Fruit fly (Drosophila melanogaster) whole organism, wandering third instar larva: ENCODE results near the gene CG5326.

Experiments used
- Abd-B ChIP-seq: fragments of >200 bp; optimal IDR thresholded peaks from 2 replicates; lab custom pipeline; 2017; ENCODE audit warnings: missing biosample characterization, missing genetic modification characterization
- CG32264 ChIP-seq: fragments of 200-800 bp; sonication (Bioruptor generic); optimal IDR thresholded peaks from 2 replicates; lab custom pipeline; 2016; ENCODE audit warnings: missing biosample characterization, missing genetic modification characterization
- CrebA ChIP-seq: fragments of 200-800 bp; sonication (Bioruptor generic); optimal IDR thresholded peaks from 2 replicates; lab custom pipeline; 2016; ENCODE audit warnings: missing biosample characterization, mild to moderate bottlenecking, missing genetic modification characterization, borderline replicate concordance
- Dfd ChIP-seq: fragments of >200 bp; optimal IDR thresholded peaks from 2 replicates; lab custom pipeline; 2017; ENCODE audit warnings: missing biosample characterization, missing genetic modification characterization
- Dif ChIP-seq: fragments of 200-275, 200-300 bp; sonication (Bioruptor generic); optimal IDR thresholded peaks from 2 replicates; lab custom pipeline; 2018; ENCODE audit warnings: missing biosample characterization, missing genetic modification characterization; ENCODE audit not compliant: partially characterized antibody
- GATAd ChIP-seq: sonication (Bioruptor generic); optimal IDR thresholded peaks from 2 replicates; lab custom pipeline; 2016; ENCODE audit warnings: missing biosample characterization, missing genetic modification characterization
- HLH106 ChIP-seq: fragments of 200-800 bp; optimal IDR thresholded peaks from 3 replicates; lab custom pipeline; 2019; ENCODE audit warnings: missing biosample characterization, mild to moderate bottlenecking, missing genetic modification characterization, moderate library complexity
- Hnf4 ChIP-seq: fragments of 200-800 bp; sonication (Bioruptor generic); optimal IDR thresholded peaks from 2 replicates; lab custom pipeline; 2016; ENCODE audit warnings: missing biosample characterization, mild to moderate bottlenecking, missing genetic modification characterization
- Hr78 ChIP-seq: fragments of >200 bp; optimal IDR thresholded peaks from 2 replicates; lab custom pipeline; 2017; ENCODE audit warnings: missing biosample characterization, missing genetic modification characterization
- Hr83 ChIP-seq: fragments of 200-300 bp; sonication (Bioruptor generic); optimal IDR thresholded peaks from 2 replicates; lab custom pipeline; 2016; ENCODE audit warnings: missing biosample characterization, mild to moderate bottlenecking, missing genetic modification characterization, moderate library complexity; ENCODE audit not compliant: poor library complexity, severe bottlenecking
- Jra ChIP-seq: sonication (Bioruptor generic); optimal IDR thresholded peaks from 2 replicates; lab custom pipeline; 2016; ENCODE audit warnings: missing biosample characterization, missing genetic modification characterization
- Mio ChIP-seq: sonication (Bioruptor generic); optimal IDR thresholded peaks from 2 replicates; lab custom pipeline; 2016; ENCODE audit warnings: missing biosample characterization, missing genetic modification characterization
- N ChIP-seq: fragments of >200 bp; optimal IDR thresholded peaks from 2 replicates; lab custom pipeline; 2018; ENCODE audit warnings: missing biosample characterization, missing external identifiers, missing genetic modification characterization
- OdsH ChIP-seq: fragments of 200-800 bp; sonication (Bioruptor generic); optimal IDR thresholded peaks from 2 replicates; lab custom pipeline; 2016; ENCODE audit warnings: missing biosample characterization, mild to moderate bottlenecking, missing genetic modification characterization
- Rel ChIP-seq, 2 experiments: fragments of 200-800 bp; sonication (Bioruptor generic) in 1 of 2; optimal IDR thresholded peaks; 2 replicates in 1 of 2; 3 replicates in 1 of 2; lab custom pipeline; 2016 to 2019; ENCODE audit warnings: mild to moderate bottlenecking in 2 of 2, missing biosample characterization in 2 of 2, missing genetic modification characterization in 2 of 2, moderate library complexity in 1 of 2
- Sp1 ChIP-seq: fragments of 200-800 bp; sonication (Bioruptor generic); optimal IDR thresholded peaks from 3 replicates; lab custom pipeline; 2019; ENCODE audit warnings: missing biosample characterization, mild to moderate bottlenecking, missing genetic modification characterization, moderate library complexity
- Vsx2 ChIP-seq: fragments of 200-300, 225-300 bp; sonication (Bioruptor generic); optimal IDR thresholded peaks from 2 replicates; lab custom pipeline; 2018; ENCODE audit warnings: missing biosample characterization, missing genetic modification characterization; ENCODE audit not compliant: partially characterized antibody
- br ChIP-seq: fragments of 200-800 bp; sonication (Bioruptor generic); optimal IDR thresholded peaks from 2 replicates; lab custom pipeline; 2016; ENCODE audit warnings: missing biosample characterization, missing genetic modification characterization
- brk ChIP-seq: fragments of 200-800 bp; sonication (Bioruptor generic); optimal IDR thresholded peaks from 2 replicates; lab custom pipeline; 2016; ENCODE audit warnings: missing biosample characterization, mild to moderate bottlenecking, missing genetic modification characterization
- dl ChIP-seq, 2 experiments: fragments of 175-275, 200-275 bp in 1 of 2; fragments of 200-275 bp in 1 of 2; sonication (Bioruptor generic); optimal IDR thresholded peaks; lab custom pipeline; 2018; ENCODE audit warnings: mild to moderate bottlenecking in 2 of 2, missing biosample characterization in 2 of 2, missing genetic modification characterization in 2 of 2, moderate library complexity in 2 of 2; ENCODE audit not compliant: partially characterized antibody in 2 of 2, insufficient read depth in 1 of 2
- dmrt93B ChIP-seq: fragments of 200-800 bp; sonication (Bioruptor generic); optimal IDR thresholded peaks from 2 replicates; lab custom pipeline; 2018; ENCODE audit warnings: missing biosample characterization, mild to moderate bottlenecking, missing genetic modification characterization
- ey ChIP-seq: fragments of 200-800 bp; sonication (Bioruptor generic); optimal IDR thresholded peaks from 2 replicates; lab custom pipeline; 2016; ENCODE audit warnings: missing biosample characterization, missing genetic modification characterization
- foxo ChIP-seq, 2 experiments: fragments of 200-800 bp; sonication (Bioruptor generic); optimal IDR thresholded peaks; 2 replicates in 1 of 2; 3 replicates in 1 of 2; lab custom pipeline; 2016 to 2017; ENCODE audit warnings: missing biosample characterization in 2 of 2, missing genetic modification characterization in 2 of 2
- fru ChIP-seq: fragments of 200-800 bp; sonication (Bioruptor generic); optimal IDR thresholded peaks from 3 replicates; lab custom pipeline; 2016; ENCODE audit warnings: missing biosample characterization, mild to moderate bottlenecking, missing genetic modification characterization
- h ChIP-seq: fragments of 200-800 bp; sonication (Bioruptor generic); optimal IDR thresholded peaks from 3 replicates; lab custom pipeline; 2016; ENCODE audit warnings: missing biosample characterization, mild to moderate bottlenecking, missing genetic modification characterization
- jim ChIP-seq: fragments of 175-275, 200-325 bp; sonication (Bioruptor generic); optimal IDR thresholded peaks from 2 replicates; lab custom pipeline; 2016; ENCODE audit warnings: missing biosample characterization, mild to moderate bottlenecking, missing genetic modification characterization
- lola ChIP-seq: fragments of >200 bp; optimal IDR thresholded peaks from 2 replicates; lab custom pipeline; 2017; ENCODE audit warnings: missing biosample characterization, missing genetic modification characterization
- pan ChIP-seq: fragments of >200 bp; optimal IDR thresholded peaks from 2 replicates; lab custom pipeline; 2017
- sage ChIP-seq: fragments of 200-800 bp; sonication (Bioruptor generic); optimal IDR thresholded peaks from 2 replicates; lab custom pipeline; 2016; ENCODE audit warnings: missing biosample characterization, mild to moderate bottlenecking, missing genetic modification characterization
- sv ChIP-seq: fragments of 200-800 bp; sonication (Bioruptor generic); optimal IDR thresholded peaks from 3 replicates; lab custom pipeline; 2016; ENCODE audit warnings: missing biosample characterization, missing genetic modification characterization
- tai ChIP-seq: sonication (Bioruptor generic); optimal IDR thresholded peaks from 2 replicates; lab custom pipeline; 2016; ENCODE audit warnings: missing biosample characterization, missing genetic modification characterization
- usp ChIP-seq: fragments of >200 bp; optimal IDR thresholded peaks from 2 replicates; lab custom pipeline; 2017; ENCODE audit warnings: missing biosample characterization, missing genetic modification characterization

Gene CG5326

DNA sequence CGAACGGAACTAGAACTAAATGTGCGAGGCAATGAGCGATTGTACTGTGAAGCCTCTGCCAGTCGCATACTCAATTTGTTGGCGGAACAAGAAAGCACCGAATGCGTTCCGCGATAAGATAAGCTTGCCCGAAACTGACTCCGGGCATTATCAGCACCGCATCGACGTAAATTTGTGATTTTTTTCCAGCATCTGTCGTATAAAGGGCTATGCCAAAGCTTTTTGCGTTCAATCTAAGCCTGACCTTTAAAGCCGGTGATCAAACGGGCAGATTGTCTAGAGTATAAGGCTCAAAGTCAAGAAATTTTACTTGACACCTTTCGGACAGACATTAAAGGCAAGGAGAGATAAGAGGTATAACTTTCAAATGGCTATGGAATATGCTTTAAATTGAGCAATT is 6.3 kb upstream of the CG5326 start:
- TF ChIP-seq Rel (GFP tag; optimal IDR thresholded peaks at IDR 0.05; lab: Kevin White, UChicago) (no peak), Rel (tag; optimal IDR thresholded peaks at IDR 0.05; lab: Kevin White, UChicago) (peak; percentile 61), CG32264 (GFP tag; lab: Kevin White, UChicago) (no peak), Jra (no peak)

DNA sequence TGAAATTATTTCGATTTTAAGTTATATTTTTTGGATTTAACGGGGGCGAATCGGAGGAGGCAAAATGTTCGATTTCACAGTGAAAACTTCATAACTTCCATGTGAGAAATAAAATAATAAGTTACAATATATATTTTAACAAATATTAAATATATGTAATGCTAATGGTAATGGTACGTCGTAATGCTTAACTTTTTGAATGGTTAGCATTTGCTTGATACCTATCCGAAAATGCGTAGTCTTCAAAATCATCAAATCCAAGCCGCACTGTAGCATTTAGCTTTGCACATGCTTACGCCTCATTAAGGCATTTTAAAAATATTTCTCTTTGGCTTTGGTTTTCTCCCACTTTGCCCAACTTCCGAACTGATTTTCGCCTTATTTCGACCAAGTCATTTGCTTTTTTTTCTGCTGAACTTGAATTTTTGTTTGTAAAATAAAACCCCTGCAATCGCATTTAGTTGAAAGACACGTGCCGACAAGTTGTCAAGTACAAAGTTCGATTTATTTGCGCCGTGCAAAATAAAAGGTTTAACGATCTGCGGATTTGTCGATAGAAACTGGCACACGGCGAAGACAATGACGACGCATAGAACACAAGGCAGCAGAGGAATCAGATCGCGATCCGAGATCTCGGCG is 3.2 kb upstream of the CG5326 start:
- TF ChIP-seq Sp1 (no peak), Hr83 (GFP tag; lab: Kevin White, UChicago) (no peak), pan (lab: Kevin White, UChicago) (no peak), Hr78 (GFP tag; lab: Kevin White, UChicago) (no peak), OdsH (GFP tag; lab: Kevin White, UChicago) (no peak), CG32264 (GFP tag; lab: Kevin White, UChicago) (no peak), lola (GFP tag; lab: Kevin White, UChicago) (no peak)

DNA sequence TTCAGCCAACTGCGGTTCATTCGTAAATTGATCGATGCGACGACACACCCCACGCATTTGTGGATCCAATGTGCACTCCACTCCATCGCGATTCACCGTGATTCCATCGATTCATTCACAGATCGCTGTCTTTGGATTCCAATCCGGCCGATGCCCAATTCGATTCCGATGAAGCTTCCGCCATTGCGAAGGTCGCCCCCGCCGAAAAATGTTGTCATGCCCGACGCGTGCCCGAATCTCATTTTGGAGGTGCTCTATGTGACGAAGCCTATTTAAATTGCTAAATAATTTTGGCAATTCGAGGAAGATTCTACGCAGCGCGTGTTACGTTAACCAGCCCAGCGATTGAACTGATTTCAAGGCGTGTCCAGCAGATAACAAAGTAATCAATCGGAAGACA is 967 bp upstream of the CG5326 start:
- TF ChIP-seq Hr83 (GFP tag; lab: Kevin White, UChicago) (no peak), sage (GFP tag; lab: Kevin White, UChicago) (no peak), fru (no peak), Mio (no peak), dmrt93B (no peak), h (GFP tag; lab: Kevin White, UChicago) (no peak), Hnf4 (GFP tag; lab: Kevin White, UChicago) (no peak), OdsH (GFP tag; lab: Kevin White, UChicago) (no peak), pan (lab: Kevin White, UChicago) (no peak), N (GFP tag; lab: Kevin White, UChicago) (no peak), GATAd (GFP tag; lab: Kevin White, UChicago) (no peak), dl (GFP tag; optimal IDR thresholded peaks at IDR 0.05; lab: Kevin White, UChicago; ENCODE audit: insufficient read depth in 1 of 2, partially characterized antibody in 2 of 2) (no peak), Vsx2 (GFP tag; lab: Kevin White, UChicago) (no peak), CrebA (GFP tag; lab: Kevin White, UChicago) (no peak), Rel (GFP tag; optimal IDR thresholded peaks at IDR 0.05; lab: Kevin White, UChicago) (no peak), Rel (tag; optimal IDR thresholded peaks at IDR 0.05; lab: Kevin White, UChicago) (no peak), lola (GFP tag; lab: Kevin White, UChicago) (no peak), ey (GFP tag; lab: Kevin White, UChicago) (no peak), tai (GFP tag; lab: Kevin White, UChicago) (no peak)

DNA sequence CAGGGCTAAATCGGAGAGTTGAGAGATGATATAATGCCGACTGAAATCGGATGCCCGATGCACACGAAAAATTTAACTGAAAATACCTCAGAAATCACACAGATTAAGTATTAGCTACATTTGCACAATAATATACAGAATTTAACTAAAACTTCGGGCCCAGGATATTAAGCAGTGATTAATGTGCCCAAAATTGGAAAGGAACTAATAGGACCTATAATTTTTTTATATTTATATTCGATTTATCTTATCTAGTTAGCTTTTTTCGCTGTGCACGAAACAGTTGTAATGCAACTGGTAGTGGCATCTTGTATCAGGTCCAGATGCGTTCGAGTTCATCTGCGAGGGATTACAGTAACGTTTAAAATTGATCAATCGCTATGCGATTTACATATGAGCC is 842 bp downstream of the CG5326 start:
- no peak for TF ChIP-seq HLH106 (tag; lab: Kevin White, UChicago)
- TF ChIP-seq N (GFP tag; lab: Kevin White, UChicago), result no peak
- no peak for TF ChIP-seq Hr83 (GFP tag; lab: Kevin White, UChicago)
- no peak for TF ChIP-seq Dfd (GFP tag; lab: Kevin White, UChicago)
- TF ChIP-seq foxo (GFP tag; optimal IDR thresholded peaks at IDR 0.05; lab: Kevin White, UChicago), result peak in 1 of 2 experiments; percentile 14
- no peak for TF ChIP-seq CrebA (GFP tag; lab: Kevin White, UChicago)
- TF ChIP-seq dmrt93B, result no peak
- peak; percentile 13 for TF ChIP-seq h (GFP tag; lab: Kevin White, UChicago)
- TF ChIP-seq Sp1, result no peak

DNA sequence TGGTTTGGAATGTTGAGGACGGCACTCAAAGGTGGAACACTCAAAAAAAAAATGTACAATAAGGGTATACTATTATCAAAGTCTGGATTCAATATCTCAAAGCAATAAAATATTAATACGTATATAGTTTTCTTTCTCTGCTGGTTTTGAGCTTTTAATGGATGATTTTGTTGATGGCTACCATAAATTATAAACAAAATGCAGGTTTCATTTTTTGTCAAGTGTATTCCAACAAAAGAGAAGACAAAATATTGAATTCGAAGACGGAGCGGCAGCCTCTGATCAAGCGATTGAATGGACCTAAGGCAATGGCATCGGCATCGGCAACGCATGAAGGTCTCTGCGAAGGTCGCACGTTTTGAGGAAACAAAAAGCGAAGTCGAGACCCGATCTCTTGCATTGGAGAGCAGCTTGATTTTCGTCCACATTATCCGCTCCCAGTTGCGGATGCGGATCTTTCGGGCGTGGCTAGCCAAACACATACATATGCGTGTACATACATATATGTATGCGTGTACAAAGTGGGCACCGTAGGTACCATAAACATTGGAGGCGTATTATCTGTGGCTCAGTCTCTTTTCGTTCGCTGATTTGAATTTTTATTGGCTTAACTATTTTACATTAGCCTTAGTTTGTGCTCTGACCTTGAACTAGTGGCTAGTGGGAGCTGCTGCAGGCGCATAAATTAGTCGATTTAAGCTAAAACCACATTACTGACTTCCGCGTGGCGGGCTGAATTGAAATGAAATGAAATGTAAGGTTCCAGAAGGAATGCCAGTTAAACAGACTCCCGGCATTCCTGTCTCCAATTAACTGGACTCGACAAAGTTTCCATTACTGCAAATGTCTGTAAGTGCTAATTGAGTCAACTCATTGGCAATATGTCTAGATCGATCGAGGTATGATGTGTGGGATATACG is 3.0 kb downstream of the CG5326 start:
- TF ChIP-seq jim (GFP tag; lab: Kevin White, UChicago), result no peak
- TF ChIP-seq br (GFP tag; lab: Kevin White, UChicago), result peak; percentile 38
- no peak for TF ChIP-seq Hr78 (GFP tag; lab: Kevin White, UChicago)
- no peak for TF ChIP-seq sv (GFP tag; lab: Kevin White, UChicago)
- TF ChIP-seq h (GFP tag; lab: Kevin White, UChicago), result peak; percentile 72
- no peak for TF ChIP-seq usp
- no peak for TF ChIP-seq Mio
- TF ChIP-seq brk (GFP tag; lab: Kevin White, UChicago), result peak; percentile 37
- TF ChIP-seq Rel (GFP tag; optimal IDR thresholded peaks at IDR 0.05; lab: Kevin White, UChicago), result no peak
- no peak for TF ChIP-seq Rel (tag; optimal IDR thresholded peaks at IDR 0.05; lab: Kevin White, UChicago)
- peak in 1 of 2 experiments; percentile 59 for TF ChIP-seq foxo (GFP tag; optimal IDR thresholded peaks at IDR 0.05; lab: Kevin White, UChicago)
- no peak for TF ChIP-seq CrebA (GFP tag; lab: Kevin White, UChicago)
- TF ChIP-seq Hnf4 (GFP tag; lab: Kevin White, UChicago), result peak; percentile 41
- TF ChIP-seq Abd-B (GFP tag; lab: Kevin White, UChicago), result no peak
- TF ChIP-seq N (GFP tag; lab: Kevin White, UChicago), result no peak
- TF ChIP-seq fru, result peak; percentile 66
- peak; percentile 9 for TF ChIP-seq Sp1
- TF ChIP-seq HLH106 (tag; lab: Kevin White, UChicago), result peak; percentile 31
- TF ChIP-seq Hr83 (GFP tag; lab: Kevin White, UChicago), result no peak
- TF ChIP-seq dmrt93B, result no peak
- no peak for TF ChIP-seq lola (GFP tag; lab: Kevin White, UChicago)
- no peak for TF ChIP-seq Vsx2 (GFP tag; lab: Kevin White, UChicago)
- no peak for TF ChIP-seq CG32264 (GFP tag; lab: Kevin White, UChicago)
- no peak for TF ChIP-seq Dif (GFP tag; lab: Kevin White, UChicago)
- peak; percentile 61 for TF ChIP-seq ey (GFP tag; lab: Kevin White, UChicago)
- TF ChIP-seq pan (lab: Kevin White, UChicago), result no peak
- TF ChIP-seq Jra, result no peak
- TF ChIP-seq GATAd (GFP tag; lab: Kevin White, UChicago), result no peak
